In genomic region chrX:7944772-7945722, dm6 we compare ENCODE assay signal across 1 fruit fly cellular context.
A peak's percentile ranks its signal among the peaks of the same experiment; 100 is the strongest.
TF ChIP-seq lines count a peak whose summit lies in the region.

No protein-coding gene starts in this region.

TF ChIP-seq in whole organism, embryonic, 481 proteins besides CTCF, POLR2A, EP300 and RAD21 (continued from another document):
- no peak for TF ChIP-seq gce (GFP tag; IDR thresholded peaks at IDR 0.05; lab: Robert Waterston, UW)
- TF ChIP-seq Meics (GFP tag; optimal IDR thresholded peaks at IDR 0.05; lab: Kevin White, UChicago), result peak; percentile 35
- no peak for TF ChIP-seq eve (GFP tag; optimal IDR thresholded peaks at IDR 0.05; lab: Kevin White, UChicago)
- TF ChIP-seq CG2712 (tag; optimal IDR thresholded peaks at IDR 0.05; lab: Kevin White, UChicago), result peak; percentile 23
- no peak for TF ChIP-seq fru (optimal IDR thresholded peaks at IDR 0.05; lab: Kevin White, UChicago)
- TF ChIP-seq Ravus (GFP tag; IDR thresholded peaks at IDR 0.05; lab: Robert Waterston, UW), result no peak
- TF ChIP-seq CG6254 (GFP tag; optimal IDR thresholded peaks at IDR 0.05; lab: Kevin White, UChicago), result no peak
- no peak for TF ChIP-seq so (GFP tag; IDR thresholded peaks at IDR 0.05; lab: Robert Waterston, UW)
- no peak for TF ChIP-seq gfzf (GFP tag; optimal IDR thresholded peaks at IDR 0.05; lab: Kevin White, UChicago)
- no peak for TF ChIP-seq CG11560 (tag; IDR thresholded peaks at IDR 0.05; lab: Robert Waterston, UW)
- TF ChIP-seq dysf (GFP tag; IDR thresholded peaks at IDR 0.05; lab: Robert Waterston, UW), result no peak
- no peak for TF ChIP-seq Hand (GFP tag; optimal IDR thresholded peaks at IDR 0.05; lab: Kevin White, UChicago)
- peak; percentile 27 for TF ChIP-seq CG10147 (GFP tag; optimal IDR thresholded peaks at IDR 0.05; lab: Kevin White, UChicago)
- peak; percentile 19 for TF ChIP-seq shn (GFP tag; optimal IDR thresholded peaks at IDR 0.05; lab: Kevin White, UChicago)
- TF ChIP-seq YL-1 (GFP tag; optimal IDR thresholded peaks at IDR 0.05; lab: Kevin White, UChicago), result no peak
- no peak for TF ChIP-seq corto (GFP tag; optimal IDR thresholded peaks at IDR 0.05; lab: Kevin White, UChicago)
- peak; percentile 77 to 89 for TF ChIP-seq Trl (optimal IDR thresholded peaks at IDR 0.05; lab: Kevin White, UChicago)
- peak; percentile 2 for TF ChIP-seq Trl (GFP tag; optimal IDR thresholded peaks at IDR 0.05; lab: Kevin White, UChicago)
- TF ChIP-seq CG11247 (GFP tag; IDR thresholded peaks at IDR 0.05; lab: Robert Waterston, UW), result 0 out of 2 replicates have a peak, but pooled peaks have one; percentile 22
- no peak for TF ChIP-seq CG10321 (GFP tag; IDR thresholded peaks at IDR 0.05; lab: Robert Waterston, UW)
- TF ChIP-seq ewg (GFP tag; optimal IDR thresholded peaks at IDR 0.05; lab: Kevin White, UChicago), result peak; percentile 1
- peak; percentile 24 for TF ChIP-seq nmo (GFP tag; optimal IDR thresholded peaks at IDR 0.05; lab: Kevin White, UChicago)
- peak; percentile 26 for TF ChIP-seq CG3995 (GFP tag; optimal IDR thresholded peaks at IDR 0.05; lab: Kevin White, UChicago)
- TF ChIP-seq Bgb (GFP tag; IDR thresholded peaks at IDR 0.05; lab: Robert Waterston, UW; ENCODE audit: partially characterized antibody), result no peak
- TF ChIP-seq CG11504 (tag; optimal IDR thresholded peaks at IDR 0.05; lab: Kevin White, UChicago), result no peak
- no peak for TF ChIP-seq rib (GFP tag; IDR thresholded peaks at IDR 0.05; lab: Robert Waterston, UW)
- peak; percentile 45; the same call in 1 of the 2 replicates for TF ChIP-seq lmd (GFP tag; IDR thresholded peaks at IDR 0.05; lab: Robert Waterston, UW)
- no peak for TF ChIP-seq CG34422 (GFP tag; IDR thresholded peaks at IDR 0.05; lab: Robert Waterston, UW)
- TF ChIP-seq Vsx1 (GFP tag; optimal IDR thresholded peaks at IDR 0.05; lab: Kevin White, UChicago), result no peak
- peak; percentile 36 for TF ChIP-seq NfI (GFP tag; optimal IDR thresholded peaks at IDR 0.05; lab: Kevin White, UChicago)
- no peak for TF ChIP-seq disco-r (GFP tag; optimal IDR thresholded peaks at IDR 0.05; lab: Kevin White, UChicago)
- no peak for TF ChIP-seq CG11456 (GFP tag; IDR thresholded peaks at IDR 0.05; lab: Robert Waterston, UW)
- TF ChIP-seq NK7.1 (GFP tag; optimal IDR thresholded peaks at IDR 0.05; lab: Kevin White, UChicago), result no peak
- TF ChIP-seq CG9876 (GFP tag; optimal IDR thresholded peaks at IDR 0.05; lab: Kevin White, UChicago), result no peak
- 0 out of 2 replicates have a peak, but pooled peaks have one; percentile 8 for TF ChIP-seq stc (GFP tag; IDR thresholded peaks at IDR 0.05; lab: Robert Waterston, UW)
- no peak for TF ChIP-seq CG14014 (GFP tag; IDR thresholded peaks at IDR 0.05; lab: Robert Waterston, UW)
- peak; percentile 94 for TF ChIP-seq sqz (GFP tag; optimal IDR thresholded peaks at IDR 0.05; lab: Kevin White, UChicago)
- TF ChIP-seq slbo (GFP tag; IDR thresholded peaks at IDR 0.05; lab: Robert Waterston, UW), result peak; percentile 57
- TF ChIP-seq Dip3 (GFP tag; optimal IDR thresholded peaks at IDR 0.05; lab: Kevin White, UChicago), result peak; percentile 14
- no peak for TF ChIP-seq CG15601 (tag; optimal IDR thresholded peaks at IDR 0.05; lab: Kevin White, UChicago)
- no peak for TF ChIP-seq Lim3 (GFP tag; IDR thresholded peaks at IDR 0.05; lab: Robert Waterston, UW)
- peak; percentile 8 for TF ChIP-seq CG4820 (GFP tag; optimal IDR thresholded peaks at IDR 0.05; lab: Kevin White, UChicago)
- no peak for TF ChIP-seq fd64A (GFP tag; optimal IDR thresholded peaks at IDR 0.05; lab: Kevin White, UChicago)
- no peak for TF ChIP-seq caup (GFP tag; optimal IDR thresholded peaks at IDR 0.05; lab: Kevin White, UChicago; ENCODE audit: severe bottlenecking)
- TF ChIP-seq ATbp (GFP tag; optimal IDR thresholded peaks at IDR 0.05; lab: Kevin White, UChicago), result peak; percentile 37
- 0 out of 2 replicates have a peak, but pooled peaks have one; percentile 15 for TF ChIP-seq sisA (GFP tag; IDR thresholded peaks at IDR 0.05; lab: Robert Waterston, UW)
- no peak for TF ChIP-seq sima (GFP tag; optimal IDR thresholded peaks at IDR 0.05; lab: Kevin White, UChicago)
- TF ChIP-seq NC2α (GFP tag; optimal IDR thresholded peaks at IDR 0.05; lab: Kevin White, UChicago), result no peak
- no peak for TF ChIP-seq Jarid2 (GFP tag; optimal IDR thresholded peaks at IDR 0.05; lab: Kevin White, UChicago)
- TF ChIP-seq repo (GFP tag; optimal IDR thresholded peaks at IDR 0.05; lab: Kevin White, UChicago), result no peak
- TF ChIP-seq CG7357 (GFP tag; IDR thresholded peaks at IDR 0.05; lab: Robert Waterston, UW), result no peak
- TF ChIP-seq CG15073 (GFP tag; optimal IDR thresholded peaks at IDR 0.05; lab: Kevin White, UChicago), result no peak
- no peak for TF ChIP-seq trem (tag; optimal IDR thresholded peaks at IDR 0.05; lab: Kevin White, UChicago)
- TF ChIP-seq gsb (GFP tag; IDR thresholded peaks at IDR 0.05; lab: Robert Waterston, UW), result no peak
